Fruit fly (Drosophila melanogaster): ENCODE data around the gene nmd.

nmd gene

DNA sequence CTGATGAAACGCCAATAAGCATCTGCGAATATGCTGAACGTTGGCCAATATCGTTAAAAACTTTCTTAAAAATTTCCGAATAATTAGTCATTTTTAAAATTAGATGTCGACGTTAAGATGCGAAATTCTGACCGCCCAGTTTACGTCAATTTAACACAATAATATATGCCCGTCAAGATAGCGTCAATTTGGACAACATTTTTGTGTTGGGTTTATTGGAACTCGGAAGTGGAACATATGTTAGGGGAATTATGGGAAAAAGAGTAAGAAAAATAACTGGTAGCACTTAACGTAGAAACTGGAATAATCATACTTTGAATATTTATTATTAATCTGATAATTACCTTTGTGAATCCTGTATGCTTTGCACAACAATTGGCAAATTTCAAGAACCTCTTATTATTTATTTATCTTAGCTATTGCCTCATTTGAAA is 48.0 kb downstream of the nmd start, which contains the start of gene CG5676:
CG5676 (minus strand) TSS at position 167 of the 434 bp plus-strand sequence.
- TF ChIP-seq Myc (optimal IDR thresholded peaks at IDR 0.05) (no peak), Sin3A (optimal IDR thresholded peaks at IDR 0.05) (no peak), psq (optimal IDR thresholded peaks at IDR 0.05) (no peak), ttk (optimal IDR thresholded peaks at IDR 0.05) (no peak)
